Worm (Caenorhabditis elegans): Measurements from ENCODE around the gene cgt-1.
"Not testable (repeated sequence)": the region's sequence is repeated elsewhere in the genome, so short reads cannot be mapped to it uniquely, and the experiment has no call there.

The cgt-1 gene

ce11 chrV:15865839-15866238 lies 22.8 kb downstream of the cgt-1 start, which contains the start of gene srh-293:
TSS of gene srh-293 (plus strand) at chrV:15866139.
- TF ChIP-seq sma-3 (GFP tag; optimal IDR thresholded peaks at IDR 0.05): no peak
- no peak for TF ChIP-seq C34F6.9 (tag; optimal IDR thresholded peaks at IDR 0.05)

ce11 chrV:15863042-15863441 lies 25.6 kb downstream of the cgt-1 start, which contains the start of gene srh-299:
TSS of gene srh-299 (plus strand) at chrV:15863342.
- TF ChIP-seq lin-13 (GFP tag; optimal IDR thresholded peaks at IDR 0.05) (no peak), nhr-77 (tag; optimal IDR thresholded peaks at IDR 0.05) (no peak), peb-1 (tag; optimal IDR thresholded peaks at IDR 0.05) (no peak), crh-2 (tag; optimal IDR thresholded peaks at IDR 0.05) (no peak), zag-1 (tag; optimal IDR thresholded peaks at IDR 0.05) (no peak), ceh-16 (tag; optimal IDR thresholded peaks at IDR 0.05) (no peak), lin-39 (tag; optimal IDR thresholded peaks at IDR 0.05) (no peak)

ce11 chrV:15862599-15862998 lies 26.1 kb downstream of the cgt-1 start, which contains the start of gene srz-12:
TSS of gene srz-12 (minus strand) at chrV:15862699.
- no peak for TF ChIP-seq sem-4 (tag; optimal IDR thresholded peaks at IDR 0.05)
- TF ChIP-seq C34F6.9 (tag; optimal IDR thresholded peaks at IDR 0.05): no peak
- no peak for TF ChIP-seq ztf-4 (tag; optimal IDR thresholded peaks at IDR 0.05)
- no peak for TF ChIP-seq ztf-11 (tag; optimal IDR thresholded peaks at IDR 0.05)
- no peak for TF ChIP-seq ZK546.5 (tag; optimal IDR thresholded peaks at IDR 0.05)
- no peak for TF ChIP-seq ceh-82 (tag; optimal IDR thresholded peaks at IDR 0.05)
- TF ChIP-seq nhr-129 (tag; optimal IDR thresholded peaks at IDR 0.05): no peak
- no peak for TF ChIP-seq mbf-1 (tag; optimal IDR thresholded peaks at IDR 0.05)
- no peak for TF ChIP-seq elt-3 (tag; optimal IDR thresholded peaks at IDR 0.05)
- TF ChIP-seq mab-5 (tag; optimal IDR thresholded peaks at IDR 0.05): no peak
- TF ChIP-seq nhr-21 (tag; optimal IDR thresholded peaks at IDR 0.05): no peak
- no peak for TF ChIP-seq alr-1 (tag; optimal IDR thresholded peaks at IDR 0.05)
- TF ChIP-seq egl-27 (tag; optimal IDR thresholded peaks at IDR 0.05): no peak
- no peak for TF ChIP-seq mdl-1 (tag; optimal IDR thresholded peaks at IDR 0.05)
- TF ChIP-seq snpc-4 (tag; optimal IDR thresholded peaks at IDR 0.05): no peak
- no peak for TF ChIP-seq Y55F3AM.14 (GFP tag; optimal IDR thresholded peaks at IDR 0.05)
- TF ChIP-seq zag-1 (tag; optimal IDR thresholded peaks at IDR 0.05): no peak
- no peak for TF ChIP-seq peb-1 (tag; optimal IDR thresholded peaks at IDR 0.05)

- no peak for TF ChIP-seq gmeb-1 (tag; optimal IDR thresholded peaks at IDR 0.05)
- no peak for TF ChIP-seq lin-39 (tag; optimal IDR thresholded peaks at IDR 0.05)
- TF ChIP-seq egl-27 (tag; optimal IDR thresholded peaks at IDR 0.05): no peak
- no peak for TF ChIP-seq nhr-237 (tag; optimal IDR thresholded peaks at IDR 0.05)
- no peak for TF ChIP-seq nhr-6 (tag; optimal IDR thresholded peaks at IDR 0.05)
- no peak for TF ChIP-seq Y55F3AM.14 (GFP tag; optimal IDR thresholded peaks at IDR 0.05)
Observed at ce11 chrV:15858292-15858691, 30.4 kb downstream of the cgt-1 start, which contains the start of gene srh-148. TSS of gene srh-148 (minus strand) at chrV:15858392.

ce11 chrV:15850276-15850811 lies 38.3 kb downstream of the cgt-1 start, which contains the start of gene srh-147:
TSS of gene srh-147 (minus strand) at chrV:15850326.
- not testable (repeated sequence) for TF ChIP-seq egl-27, fos-1, nhr-25 (tag; optimal IDR thresholded peaks at IDR 0.05)

- TF ChIP-seq nhr-11 (tag; optimal IDR thresholded peaks at IDR 0.05) (no peak), R02D3.7 (tag; optimal IDR thresholded peaks at IDR 0.05) (no peak), lin-39 (tag; optimal IDR thresholded peaks at IDR 0.05) (no peak), dmd-4 (tag; optimal IDR thresholded peaks at IDR 0.05) (no peak), lin-11 (tag; optimal IDR thresholded peaks at IDR 0.05) (no peak), sem-4 (tag; optimal IDR thresholded peaks at IDR 0.05) (no peak), crh-2 (tag; optimal IDR thresholded peaks at IDR 0.05) (no peak), zag-1 (tag; optimal IDR thresholded peaks at IDR 0.05) (no peak), unc-62 (GFP tag; optimal IDR thresholded peaks at IDR 0.05) (no peak), elt-3 (tag; optimal IDR thresholded peaks at IDR 0.05) (no peak), nhr-21 (tag; optimal IDR thresholded peaks at IDR 0.05) (no peak), elt-1 (tag; optimal IDR thresholded peaks at IDR 0.05) (no peak), C34F6.9 (tag; optimal IDR thresholded peaks at IDR 0.05) (no peak), F13H6.1 (tag; optimal IDR thresholded peaks at IDR 0.05) (no peak), nhr-237 (tag; optimal IDR thresholded peaks at IDR 0.05) (no peak)
Observed at ce11 chrV:15841095-15841494, 47.6 kb downstream of the cgt-1 start, which contains the start of gene srh-149. TSS of gene srh-149 (minus strand) at chrV:15841195.
